Fruit fly (Drosophila melanogaster): ENCODE data around the gene CG9386.

CG9386 gene

DNA sequence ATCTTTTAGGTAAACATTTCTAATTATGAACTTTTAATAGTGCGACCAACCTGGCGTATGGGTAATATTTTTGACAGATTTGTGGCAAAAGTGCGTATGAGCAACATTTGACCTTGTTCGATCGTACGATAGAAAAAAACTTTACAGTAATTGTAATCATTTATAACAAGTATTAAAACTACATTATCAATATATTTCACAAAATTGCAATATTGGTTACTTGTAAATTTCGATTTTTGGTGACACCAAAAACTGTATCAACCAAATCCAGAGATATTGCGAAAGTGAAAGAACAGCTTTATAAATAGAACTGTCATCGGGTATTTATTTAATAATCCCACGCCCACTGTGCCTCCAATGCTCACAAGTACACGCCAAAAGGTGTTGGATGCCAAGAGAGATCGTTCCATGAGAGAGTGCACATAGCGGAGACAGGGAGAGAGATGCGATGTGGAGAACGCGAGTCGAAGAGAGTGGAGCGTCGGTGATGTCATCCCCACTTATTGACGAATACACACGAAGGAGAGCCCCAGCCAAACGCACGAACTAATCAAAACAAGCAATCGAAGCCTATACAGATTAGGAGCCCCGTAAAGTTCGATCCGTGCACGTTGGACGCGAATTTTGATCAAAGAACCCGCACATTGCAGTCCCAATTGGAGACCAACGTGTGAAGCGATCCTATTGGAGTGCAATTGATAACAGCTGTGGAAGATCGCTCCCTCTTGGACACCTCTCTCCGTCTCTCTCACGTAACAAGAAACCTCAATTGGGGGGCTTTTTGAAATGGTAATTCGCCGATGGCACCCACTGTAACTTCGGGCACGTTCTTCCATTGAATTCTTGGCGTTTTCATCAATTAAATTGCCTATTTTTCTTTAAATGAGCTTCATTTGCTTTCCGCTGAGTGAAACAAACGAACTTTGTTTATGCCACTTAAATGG, 21.8 kb downstream of the CG9386 start (continued):
- peak; percentile 27 for TF ChIP-seq pfk (GFP tag; optimal IDR thresholded peaks at IDR 0.05)
- peak; percentile 85 for TF ChIP-seq CG8290 (GFP tag; optimal IDR thresholded peaks at IDR 0.05)
- peak; percentile 71 to 77 for TF ChIP-seq CG8290 (tag; optimal IDR thresholded peaks at IDR 0.05)
- peak; percentile 23; the same call in 1 of the 2 replicates for TF ChIP-seq Bgb (GFP tag; IDR thresholded peaks at IDR 0.05; ENCODE audit: partially characterized antibody)
- peak; percentile 84 for TF ChIP-seq lbe (GFP tag; optimal IDR thresholded peaks at IDR 0.05)
- TF ChIP-seq Bteb2 (GFP tag; optimal IDR thresholded peaks at IDR 0.05), result peak; percentile 88
- TF ChIP-seq HmgD (GFP tag; optimal IDR thresholded peaks at IDR 0.05), result peak; percentile 57
- TF ChIP-seq CG43689 (GFP tag; IDR thresholded peaks at IDR 0.05), result peak; percentile 61
- peak; percentile 71 for TF ChIP-seq Sry-β (GFP tag; optimal IDR thresholded peaks at IDR 0.05)
- peak; percentile 48; the same call in 1 of the 2 replicates for TF ChIP-seq gt (GFP tag; IDR thresholded peaks at IDR 0.05)
- no peak for TF ChIP-seq CG14965 (GFP tag; optimal IDR thresholded peaks at IDR 0.05; ENCODE audit: borderline replicate concordance)
- TF ChIP-seq TFAM (GFP tag; optimal IDR thresholded peaks at IDR 0.05), result peak; percentile 69
- TF ChIP-seq hth (optimal IDR thresholded peaks at IDR 0.05), result no peak
- TF ChIP-seq CG8765 (GFP tag; IDR thresholded peaks at IDR 0.05), result peak; percentile 39; the same call in 1 of the 2 replicates
- TF ChIP-seq Dref (GFP tag; IDR thresholded peaks at IDR 0.05), result no peak
- TF ChIP-seq CG31365 (tag; optimal IDR thresholded peaks at IDR 0.05), result peak; percentile 74
- peak; percentile 88 for TF ChIP-seq Gug (GFP tag; IDR thresholded peaks at IDR 0.05)
- TF ChIP-seq MBD-R2 (GFP tag; IDR thresholded peaks at IDR 0.05), result peak; percentile 73
- TF ChIP-seq pnt (GFP tag; optimal IDR thresholded peaks at IDR 0.05), result peak; percentile 91
- TF ChIP-seq CG6813 (GFP tag; optimal IDR thresholded peaks at IDR 0.05), result peak; percentile 96
- TF ChIP-seq Sin3A (optimal IDR thresholded peaks at IDR 0.05), result no peak
- peak; percentile 81 for TF ChIP-seq Lhr (GFP tag; optimal IDR thresholded peaks at IDR 0.05)
- TF ChIP-seq CG14050 (GFP tag; IDR thresholded peaks at IDR 0.05), result peak; percentile 74
- peak; percentile 97 for TF ChIP-seq CG10209 (GFP tag; optimal IDR thresholded peaks at IDR 0.05)
- TF ChIP-seq CG17802 (tag; optimal IDR thresholded peaks at IDR 0.05), result peak; percentile 74
- TF ChIP-seq HHEX (GFP tag; optimal IDR thresholded peaks at IDR 0.05), result peak; percentile 97
- TF ChIP-seq CG1602 (GFP tag; optimal IDR thresholded peaks at IDR 0.05), result peak; percentile 94
- no peak for TF ChIP-seq CG7745 (tag; optimal IDR thresholded peaks at IDR 0.05)
- peak; percentile 90 for TF ChIP-seq CG7786 (GFP tag; optimal IDR thresholded peaks at IDR 0.05)
- TF ChIP-seq CG9797 (GFP tag; optimal IDR thresholded peaks at IDR 0.05), result peak; percentile 52
- TF ChIP-seq h (optimal IDR thresholded peaks at IDR 0.05), result no peak
- no peak for TF ChIP-seq stwl (tag; optimal IDR thresholded peaks at IDR 0.05)
- peak; percentile 41 for TF ChIP-seq Sry-δ (GFP tag; optimal IDR thresholded peaks at IDR 0.05)
- peak; percentile 73 for TF ChIP-seq E2f2 (GFP tag; IDR thresholded peaks at IDR 0.05)
- TF ChIP-seq gro (GFP tag; optimal IDR thresholded peaks at IDR 0.05), result peak; percentile 92
- peak; percentile 91 for TF ChIP-seq sqz (GFP tag; optimal IDR thresholded peaks at IDR 0.05)
- TF ChIP-seq abd-A (tag; optimal IDR thresholded peaks at IDR 0.05), result peak; percentile 61
- TF ChIP-seq Adf1 (GFP tag; IDR thresholded peaks at IDR 0.05), result peak; percentile 28; the same call in 1 of the 2 replicates
- TF ChIP-seq Ada2b (GFP tag; IDR thresholded peaks at IDR 0.05), result peak; percentile 83
- 0 out of 2 replicates have a peak, but pooled peaks have one; percentile 33 for TF ChIP-seq inv (GFP tag; IDR thresholded peaks at IDR 0.05; ENCODE audit: partially characterized antibody)
- TF ChIP-seq Poxn (GFP tag; IDR thresholded peaks at IDR 0.05), result peak; percentile 75
- peak in 1 of 2 experiments; percentile 98 for TF ChIP-seq Eip74EF (GFP tag; optimal IDR thresholded peaks at IDR 0.05)
- peak; percentile 79 for TF ChIP-seq sd (tag; optimal IDR thresholded peaks at IDR 0.05)
- peak; percentile 74 for TF ChIP-seq CG1603 (tag; optimal IDR thresholded peaks at IDR 0.05)
- TF ChIP-seq exex (tag; optimal IDR thresholded peaks at IDR 0.05), result peak; percentile 44
- peak; percentile 97 for TF ChIP-seq CG18599 (GFP tag; optimal IDR thresholded peaks at IDR 0.05)
- TF ChIP-seq Nf-YA (GFP tag; IDR thresholded peaks at IDR 0.05), result peak; percentile 81
- peak; percentile 87 for TF ChIP-seq CG8359 (GFP tag; optimal IDR thresholded peaks at IDR 0.05; ENCODE audit: borderline replicate concordance)

Measured in whole organism, embryonic.